Worm (Caenorhabditis elegans) whole organism, early embryonic: Measurements from ENCODE around the gene C25F9.15.

ENCODE experiments used
- B0310.2 ChIP-seq: sonication (generic microtip); optimal IDR thresholded peaks from 2 replicates; lab custom pipeline; 2016; ENCODE audit warnings: mild to moderate bottlenecking, missing genetic modification characterization, missing compliant biosample characterization
- F13C5.2 ChIP-seq: sonication (generic microtip); optimal IDR thresholded peaks from 2 replicates; lab custom pipeline; 2017; ENCODE audit warnings: mild to moderate bottlenecking, missing genetic modification characterization, inconsistent platforms, missing compliant biosample characterization
- aly-1 ChIP-seq: sonication (generic microtip); optimal IDR thresholded peaks from 2 replicates; lab custom pipeline; 2016; ENCODE audit warnings: missing genetic modification characterization, missing compliant biosample characterization
- ama-1 ChIP-seq: fragments of 150-350 bp; optimal IDR thresholded peaks from 2 replicates; lab custom pipeline; 2014
- ceh-13 ChIP-seq: fragments of 200-800 bp; sonication (Bioruptor generic); optimal IDR thresholded peaks from 2 replicates; lab custom pipeline; 2018; ENCODE audit warnings: mild to moderate bottlenecking, missing genetic modification characterization, missing compliant biosample characterization
- ceh-36 ChIP-seq: sonication (generic microtip); optimal IDR thresholded peaks from 2 replicates; lab custom pipeline; 2016; ENCODE audit warnings: missing genetic modification characterization, inconsistent platforms, missing compliant biosample characterization
- ets-7 ChIP-seq: sonication (generic microtip); optimal IDR thresholded peaks from 2 replicates; lab custom pipeline; 2016; ENCODE audit warnings: missing genotype, missing genetic modification characterization, missing compliant biosample characterization
- flt-1 ChIP-seq: fragments of 200-800 bp; sonication (Bioruptor generic); IDR thresholded peaks from 2 replicates; pipeline ENCODE4 v1.3.6; 2022; ENCODE audit warnings: missing genetic modification characterization, missing compliant biosample characterization
- hmbx-1 ChIP-seq: sonication (generic microtip); optimal IDR thresholded peaks from 2 replicates; lab custom pipeline; 2016; ENCODE audit warnings: mild to moderate bottlenecking, missing genetic modification characterization, missing compliant biosample characterization
- hmg-4 ChIP-seq: fragments of 200-800 bp; sonication (Bioruptor generic); optimal IDR thresholded peaks from 2 replicates; lab custom pipeline; 2018; ENCODE audit warnings: mild to moderate bottlenecking, missing genetic modification characterization, missing compliant biosample characterization
- hnd-1 ChIP-seq: sonication (generic microtip); optimal IDR thresholded peaks from 2 replicates; lab custom pipeline; 2016; ENCODE audit warnings: missing genetic modification characterization, missing compliant biosample characterization
- pes-1 ChIP-seq: fragments of 200-800 bp; sonication (Bioruptor generic); IDR thresholded peaks from 2 replicates; pipeline ENCODE4 v1.3.6; 2022; ENCODE audit warnings: missing genetic modification reagents, missing genetic modification characterization, missing compliant biosample characterization
- scrt-1 ChIP-seq: fragments of 200-800 bp; sonication (Bioruptor generic); IDR thresholded peaks from 2 replicates; pipeline ENCODE4 v1.3.6; 2022; ENCODE audit warnings: missing genetic modification characterization, missing compliant biosample characterization
- sea-1 ChIP-seq: fragments of 200-800 bp; sonication (Bioruptor generic); conservative IDR thresholded peaks from 2 replicates; pipeline ENCODE4 v1.3.6; 2022; ENCODE audit warnings: missing genetic modification characterization, missing compliant biosample characterization
- tbx-11 ChIP-seq: fragments of 200-800 bp; sonication (Bioruptor generic); IDR thresholded peaks from 2 replicates; pipeline ENCODE4 v1.3.6; 2022; ENCODE audit warnings: missing genetic modification characterization, missing compliant biosample characterization
- tbx-37 ChIP-seq: fragments of 200-800 bp; sonication (Bioruptor generic); conservative IDR thresholded peaks from 2 replicates; pipeline ENCODE4 v1.3.6; 2022; ENCODE audit warnings: missing genetic modification reagents, missing genetic modification characterization, missing compliant biosample characterization
- tra-4 ChIP-seq: sonication (generic microtip); optimal IDR thresholded peaks from 2 replicates; lab custom pipeline; 2017; ENCODE audit warnings: missing genetic modification characterization, missing compliant biosample characterization

The C25F9.15 gene

DNA sequence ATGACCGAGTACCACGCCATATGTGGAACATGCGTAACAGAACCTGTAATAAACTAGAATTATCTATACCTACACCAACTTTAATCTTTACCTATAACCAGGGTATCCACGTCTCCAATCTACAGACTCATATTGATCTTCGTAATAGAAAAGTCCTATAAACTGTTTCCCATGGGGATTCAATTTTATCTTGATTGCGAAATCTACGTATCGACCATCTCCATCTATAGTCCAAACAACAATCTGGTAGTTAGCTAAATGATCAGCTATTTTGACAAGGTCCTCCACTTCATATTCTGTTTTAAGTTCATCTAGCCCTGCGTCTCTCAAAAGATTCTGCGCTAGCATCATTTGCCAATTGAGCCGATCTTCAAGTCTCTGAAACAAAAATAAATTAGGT lies 11.7 kb downstream of the C25F9.15 start:
- TF ChIP-seq ceh-36 (tag; lab: Kevin White, UChicago) (no peak), flt-1 (GFP tag; lab: Robert Waterston, UW) (no peak), hnd-1 (tag; lab: Kevin White, UChicago) (no peak), tra-4 (tag; lab: Kevin White, UChicago) (no peak), sea-1 (GFP tag; lab: Robert Waterston, UW) (no peak), ets-7 (tag; lab: Kevin White, UChicago) (no peak)

DNA sequence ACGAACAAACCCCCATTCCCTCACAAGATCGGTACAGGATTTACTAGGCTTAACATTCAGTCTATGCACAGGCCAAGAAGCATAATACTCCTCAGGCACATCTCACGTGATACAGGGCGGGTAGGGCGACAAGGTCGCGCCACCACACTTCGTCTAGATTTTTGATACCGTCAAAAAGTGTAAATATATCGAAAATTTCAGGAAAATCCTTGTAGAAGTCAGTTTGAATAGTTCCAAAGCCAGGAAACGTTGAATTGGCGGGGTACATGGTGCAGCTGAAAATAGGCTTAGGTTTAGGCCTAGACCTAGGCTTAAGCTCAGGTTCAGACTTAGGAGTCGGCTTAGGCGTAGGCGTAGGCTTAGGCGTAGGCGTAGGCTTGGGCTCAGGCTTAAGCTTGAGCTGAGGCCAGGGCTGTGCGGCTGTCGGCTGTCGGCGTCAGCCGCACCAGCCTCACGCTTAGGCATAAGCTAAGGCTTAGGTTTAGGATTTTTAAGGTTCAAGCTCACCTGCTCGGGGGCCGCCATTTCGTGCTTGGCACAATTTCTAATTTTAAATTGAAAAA lies 12.5 kb downstream of the C25F9.15 start:
- no peak for TF ChIP-seq ceh-13 (GFP tag; lab: Kevin White, UChicago)
- TF ChIP-seq pes-1, result no peak
- TF ChIP-seq ceh-36 (tag; lab: Kevin White, UChicago), result peak; percentile 50
- TF ChIP-seq tbx-37 (GFP tag; lab: Robert Waterston, UW), result no peak
- TF ChIP-seq hmg-4, result peak; percentile 26
- TF ChIP-seq hnd-1 (tag; lab: Kevin White, UChicago), result no peak
- no peak for TF ChIP-seq hmbx-1 (tag; lab: Kevin White, UChicago)

ce11 chrV:19431036-19431435 lies 13.1 kb downstream of the C25F9.15 start, which contains the start of gene srw-85:
srw-85 (minus strand) TSS chrV:19431136.
- no peak for TF ChIP-seq B0310.2 (tag; lab: Kevin White, UChicago)
- TF ChIP-seq hnd-1 (tag; lab: Kevin White, UChicago), result no peak
- TF ChIP-seq tra-4 (tag; lab: Kevin White, UChicago), result no peak
- no peak for TF ChIP-seq ceh-36 (tag; lab: Kevin White, UChicago)
- TF ChIP-seq aly-1, result no peak
- TF ChIP-seq tbx-37 (GFP tag; lab: Robert Waterston, UW), result no peak
- TF ChIP-seq ceh-13 (GFP tag; lab: Kevin White, UChicago), result no peak
- no peak for TF ChIP-seq F13C5.2 (tag; lab: Kevin White, UChicago)
- TF ChIP-seq flt-1 (GFP tag; lab: Robert Waterston, UW), result no peak
- no peak for TF ChIP-seq ets-7 (tag; lab: Kevin White, UChicago)
- no peak for TF ChIP-seq hmg-4
- no peak for TF ChIP-seq pes-1
- TF ChIP-seq scrt-1, result no peak
- no peak for TF ChIP-seq sea-1 (GFP tag; lab: Robert Waterston, UW)
- TF ChIP-seq hmbx-1 (tag; lab: Kevin White, UChicago), result no peak
- TF ChIP-seq ama-1 (lab: Kevin White, UChicago), result no peak
- no peak for TF ChIP-seq tbx-11 (GFP tag; lab: Robert Waterston, UW)

DNA sequence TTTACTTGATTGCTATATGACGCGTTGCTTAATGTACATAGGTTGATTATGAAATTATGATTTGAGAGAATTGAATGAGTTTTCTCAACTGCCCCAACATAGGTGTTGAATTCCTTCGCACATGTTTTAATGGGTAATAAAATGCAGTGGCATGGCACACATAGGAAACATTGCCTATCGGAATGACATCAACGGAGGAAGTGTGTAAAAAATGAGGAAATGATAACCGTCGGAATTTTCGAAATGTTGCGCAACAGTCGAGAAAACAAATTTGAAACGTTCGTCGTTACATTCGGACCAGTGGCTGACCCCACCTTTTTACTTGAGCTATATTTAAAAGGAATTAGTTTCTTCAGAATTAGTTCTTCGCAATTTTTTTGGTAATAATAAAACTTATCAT lies 14.1 kb downstream of the C25F9.15 start:
- TF ChIP-seq scrt-1 (no peak), ama-1 (lab: Kevin White, UChicago) (no peak), tbx-11 (GFP tag; lab: Robert Waterston, UW) (no peak), tra-4 (tag; lab: Kevin White, UChicago) (no peak), pes-1 (no peak), hnd-1 (tag; lab: Kevin White, UChicago) (no peak), flt-1 (GFP tag; lab: Robert Waterston, UW) (no peak), tbx-37 (GFP tag; lab: Robert Waterston, UW) (no peak), F13C5.2 (tag; lab: Kevin White, UChicago) (no peak), ceh-36 (tag; lab: Kevin White, UChicago) (no peak)

ce11 chrV:19432972-19433371 lies 15.0 kb downstream of the C25F9.15 start, which contains the start of gene C25F9.11:
C25F9.11 (minus strand) TSS chrV:19433072.
- TF ChIP-seq ets-7 (tag; lab: Kevin White, UChicago) (no peak), hnd-1 (tag; lab: Kevin White, UChicago) (no peak), hmbx-1 (tag; lab: Kevin White, UChicago) (no peak), sea-1 (GFP tag; lab: Robert Waterston, UW) (no peak), scrt-1 (no peak), flt-1 (GFP tag; lab: Robert Waterston, UW) (no peak), tra-4 (tag; lab: Kevin White, UChicago) (no peak), F13C5.2 (tag; lab: Kevin White, UChicago) (no peak), hmg-4 (no peak), pes-1 (no peak), ceh-13 (GFP tag; lab: Kevin White, UChicago) (no peak), B0310.2 (tag; lab: Kevin White, UChicago) (no peak), tbx-11 (GFP tag; lab: Robert Waterston, UW) (no peak), ceh-36 (tag; lab: Kevin White, UChicago) (no peak)

DNA sequence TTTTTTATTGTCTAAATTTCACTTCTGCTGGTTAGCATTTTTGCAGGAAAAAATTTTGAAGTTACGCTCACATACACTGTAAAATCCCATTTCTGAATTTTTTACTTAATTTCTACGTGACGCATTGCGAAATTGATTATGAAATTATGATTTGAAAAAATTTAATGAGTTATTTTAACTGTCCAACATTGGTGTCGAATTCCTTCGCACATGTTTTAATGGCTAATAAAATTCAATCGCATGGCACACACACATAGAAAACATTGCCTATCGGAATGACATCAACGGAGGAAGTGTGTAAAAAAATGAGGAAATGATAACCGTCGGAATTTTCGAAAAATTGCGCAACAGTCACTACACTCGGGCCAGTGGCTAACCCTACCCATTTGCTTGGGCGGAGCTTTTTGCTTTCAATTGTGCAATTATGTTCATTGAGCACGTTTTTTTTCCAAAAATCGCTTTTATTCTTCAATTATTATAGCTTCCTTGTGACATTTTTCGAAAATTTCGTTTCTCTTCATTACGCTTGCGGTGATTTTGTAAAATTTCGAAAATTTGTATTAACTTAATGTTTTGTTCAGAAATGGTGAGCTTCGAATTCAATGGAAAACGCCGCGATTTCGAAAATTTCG lies 16.0 kb downstream of the C25F9.15 start, which contains the start of gene C25F9.16:
C25F9.16 (plus strand) TSS at position 582 of the 632 bp plus-strand sequence.
- TF ChIP-seq tbx-37 (GFP tag; lab: Robert Waterston, UW) (no peak), scrt-1 (no peak), hnd-1 (tag; lab: Kevin White, UChicago) (no peak)

DNA sequence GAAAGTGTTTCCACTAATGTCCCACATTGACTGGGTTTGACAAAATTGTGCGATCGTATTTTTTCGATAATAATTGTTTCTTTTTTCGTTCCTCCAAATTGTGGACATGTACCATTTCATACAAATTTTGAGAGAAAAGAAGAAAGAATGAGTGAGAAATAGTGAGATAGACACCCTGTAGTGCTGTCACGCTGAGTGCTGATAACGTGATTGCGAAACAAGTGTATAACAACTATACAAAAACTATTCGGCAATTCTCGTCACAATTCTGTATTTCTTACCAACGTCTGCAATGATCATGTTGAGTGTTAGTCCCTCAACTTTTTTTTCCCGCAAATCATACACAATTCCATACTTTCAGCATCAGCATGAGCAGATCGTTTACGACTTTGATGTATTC lies 18.4 kb downstream of the C25F9.15 start, which contains the start of gene C25F9.14:
C25F9.14 (plus strand) TSS at position 178 of the 400 bp plus-strand sequence.
- TF ChIP-seq F13C5.2 (tag; lab: Kevin White, UChicago) (no peak), flt-1 (GFP tag; lab: Robert Waterston, UW) (no peak), hnd-1 (tag; lab: Kevin White, UChicago) (no peak), tbx-37 (GFP tag; lab: Robert Waterston, UW) (no peak), sea-1 (GFP tag; lab: Robert Waterston, UW) (no peak), hmbx-1 (tag; lab: Kevin White, UChicago) (no peak), ets-7 (tag; lab: Kevin White, UChicago) (no peak)
